Worm (Caenorhabditis elegans): Measurements from ENCODE around the gene F37A8.5.

DNA sequence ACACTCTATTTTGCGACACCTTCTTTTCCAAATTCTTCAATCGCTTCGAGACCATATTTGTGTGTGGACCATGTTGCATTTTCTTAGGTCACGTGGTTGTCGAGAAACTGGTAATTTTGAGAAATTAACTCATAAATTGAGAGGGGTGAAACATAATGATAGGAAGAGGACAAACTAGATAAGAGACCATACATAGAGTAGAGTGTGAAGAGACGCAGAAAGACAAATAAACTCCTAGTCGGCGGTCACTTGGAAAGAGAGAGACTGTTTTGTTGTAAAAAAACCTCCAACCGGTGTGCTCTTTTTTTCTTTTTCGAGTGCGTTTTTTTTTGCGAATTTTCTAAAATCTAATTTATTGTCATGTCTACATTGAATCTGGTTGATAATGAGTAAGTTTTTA lies 3.6 kb downstream of the F37A8.5 start, which contains the start of gene R10E9.3:
- TF ChIP-seq unc-62 (GFP tag; optimal IDR thresholded peaks at IDR 0.05) (no peak), nhr-77 (tag; optimal IDR thresholded peaks at IDR 0.05) (no peak), mab-5 (tag; optimal IDR thresholded peaks at IDR 0.05) (no peak), snpc-4 (tag; optimal IDR thresholded peaks at IDR 0.05) (no peak), zag-1 (tag; optimal IDR thresholded peaks at IDR 0.05) (no peak), lin-39 (tag; optimal IDR thresholded peaks at IDR 0.05) (no peak), lsy-2 (tag; optimal IDR thresholded peaks at IDR 0.05) (no peak), nhr-11 (tag; optimal IDR thresholded peaks at IDR 0.05) (no peak), elt-3 (tag; optimal IDR thresholded peaks at IDR 0.05) (no peak), mdl-1 (tag; optimal IDR thresholded peaks at IDR 0.05) (no peak)
